Worm (Caenorhabditis elegans): Measurements from ENCODE around the gene F09E10.6.

ce11 chrX:1454385-1454784, 43.1 kb downstream of the F09E10.6 start:
- TF ChIP-seq flt-1 (GFP tag; IDR thresholded peaks at IDR 0.05) (peak; percentile 45), T22C8.4 (GFP tag; IDR thresholded peaks at IDR 0.05) (0 out of 2 replicates have a peak, but pooled peaks have one; percentile 10), cog-1 (tag; optimal IDR thresholded peaks at IDR 0.05) (peak; percentile 90), klf-2 (GFP tag; conservative IDR thresholded peaks at IDR 0.05) (no peak), ztf-29 (GFP tag; IDR thresholded peaks at IDR 0.05) (no peak), tab-1 (GFP tag; IDR thresholded peaks at IDR 0.05) (no peak), ref-1 (GFP tag; conservative IDR thresholded peaks at IDR 0.05) (no peak), med-1 (GFP tag; optimal IDR thresholded peaks at IDR 0.05; ENCODE audit: insufficient read depth) (no peak)
